Worm (Caenorhabditis elegans) whole organism, L4 larva: ENCODE data around the gene K09E2.3.

Experiments used
- D1046.2 ChIP-seq: fragments of 200-800 bp; sonication (Bioruptor generic); IDR thresholded peaks from 2 replicates; pipeline ENCODE4 v1.3.6; 2022; ENCODE audit warnings: missing genetic modification characterization, missing compliant biosample characterization
- F10B5.3 ChIP-seq: sonication (generic microtip); optimal IDR thresholded peaks from 2 replicates; lab custom pipeline; 2016; ENCODE audit warnings: mild to moderate bottlenecking, missing genetic modification characterization, missing compliant biosample characterization
- F49E8.2 ChIP-seq: sonication (generic microtip); optimal IDR thresholded peaks from 2 replicates; lab custom pipeline; 2016; ENCODE audit warnings: missing compliant biosample characterization, mild to moderate bottlenecking, missing genetic modification characterization, borderline replicate concordance
- R02D3.7 ChIP-seq: fragments of 150-350 bp; sonication (generic microtip); optimal IDR thresholded peaks from 3 replicates; lab custom pipeline; 2014; ENCODE audit warnings: missing biosample characterization, missing genetic modification characterization
- T20F7.1 ChIP-seq: fragments of 200-800 bp; sonication (Bioruptor generic); optimal IDR thresholded peaks from 2 replicates; lab custom pipeline; 2018; ENCODE audit warnings: mild to moderate bottlenecking, missing genetic modification characterization, missing compliant biosample characterization
- T26A8.4 ChIP-seq: fragments of 200-800 bp; sonication (Bioruptor generic); IDR thresholded peaks from 2 replicates; pipeline ENCODE4 v1.3.6; 2022; ENCODE audit warnings: missing genetic modification characterization, missing compliant biosample characterization
- Y5F2A.4 ChIP-seq: fragments of 200-800 bp; sonication (Bioruptor generic); optimal IDR thresholded peaks from 2 replicates; lab custom pipeline; 2018; ENCODE audit warnings: mild to moderate bottlenecking, missing genetic modification characterization, missing compliant biosample characterization
- Y75B8A.6 ChIP-seq: fragments of 200-800 bp; sonication (Bioruptor generic); IDR thresholded peaks from 2 replicates; pipeline ENCODE4 v1.3.6; 2022; ENCODE audit warnings: missing genetic modification reagents, missing genetic modification characterization, missing compliant biosample characterization
- ZK546.5 ChIP-seq, 2 experiments: sonication (generic microtip); optimal IDR thresholded peaks; 2 replicates each; lab custom pipeline; 2017; ENCODE audit warnings: missing biosample characterization in 2 of 2, missing genetic modification characterization in 2 of 2
- ceh-32 ChIP-seq: sonication (generic microtip); optimal IDR thresholded peaks from 2 replicates; lab custom pipeline; 2016; ENCODE audit warnings: mild to moderate bottlenecking, missing genetic modification characterization, missing compliant biosample characterization; ENCODE audit not compliant: poor library complexity
- ceh-44 ChIP-seq: fragments of 200-800 bp; sonication (Bioruptor generic); IDR thresholded peaks from 2 replicates; pipeline ENCODE4 v1.3.6; 2022; ENCODE audit warnings: missing genetic modification reagents, missing genetic modification characterization, missing compliant biosample characterization
- ceh-62 ChIP-seq: sonication (generic microtip); optimal IDR thresholded peaks from 2 replicates; lab custom pipeline; 2017; ENCODE audit warnings: missing biosample characterization, missing genetic modification characterization
- ces-1 ChIP-seq: fragments of 150-350 bp; sonication (generic microtip); optimal IDR thresholded peaks from 4 replicates; lab custom pipeline; 2014; ENCODE audit warnings: missing biosample characterization, missing genetic modification reagents, missing genetic modification characterization
- ctbp-1 ChIP-seq: fragments of 200-800 bp; sonication (Bioruptor generic); IDR thresholded peaks from 2 replicates; pipeline ENCODE4 v1.3.6; 2022; ENCODE audit warnings: missing genetic modification reagents, missing genetic modification characterization, missing compliant biosample characterization
- daf-19 ChIP-seq: fragments of 200-800 bp; sonication (Bioruptor generic); conservative IDR thresholded peaks from 2 replicates; pipeline ENCODE4 v1.3.6; 2022; ENCODE audit warnings: missing genetic modification characterization, missing compliant biosample characterization
- dmd-6 ChIP-seq: fragments of 200-800 bp; sonication (Bioruptor generic); IDR thresholded peaks from 2 replicates; pipeline ENCODE4 v1.3.6; 2022; ENCODE audit warnings: missing genetic modification reagents, missing genetic modification characterization, missing compliant biosample characterization
- dpl-1 ChIP-seq: fragments of 150-350 bp; optimal IDR thresholded peaks from 2 replicates; lab custom pipeline; 2014; ENCODE audit warnings: missing biosample characterization, missing genetic modification reagents, missing genetic modification characterization
- dve-1 ChIP-seq: sonication (generic microtip); optimal IDR thresholded peaks from 2 replicates; lab custom pipeline; 2017; ENCODE audit warnings: antibody characterized with exemption, mild to moderate bottlenecking, missing genetic modification characterization, missing compliant biosample characterization; ENCODE audit not compliant: insufficient read depth
- fos-1 ChIP-seq: fragments of 150-350 bp; optimal IDR thresholded peaks from 2 replicates; lab custom pipeline; 2014; ENCODE audit warnings: missing biosample characterization, missing genetic modification characterization
- gei-8 ChIP-seq: fragments of 200-800 bp; sonication (Bioruptor generic); optimal IDR thresholded peaks from 2 replicates; lab custom pipeline; 2018; ENCODE audit warnings: mild to moderate bottlenecking, missing genetic modification characterization, missing compliant biosample characterization
- hlh-30 ChIP-seq: sonication (generic microtip); optimal IDR thresholded peaks from 2 replicates; lab custom pipeline; 2017; ENCODE audit warnings: antibody characterized with exemption, mild to moderate bottlenecking, missing genetic modification characterization, missing compliant biosample characterization; ENCODE audit not compliant: insufficient read depth
- hmg-1.1 ChIP-seq: fragments of 200-800 bp; sonication (Bioruptor generic); IDR thresholded peaks from 2 replicates; pipeline ENCODE4 v1.3.6; 2022; ENCODE audit warnings: missing genetic modification reagents, missing genetic modification characterization, missing compliant biosample characterization
- lim-7 ChIP-seq: fragments of 200-800 bp; sonication (Bioruptor generic); IDR thresholded peaks from 2 replicates; pipeline ENCODE4 v1.3.6; 2022; ENCODE audit warnings: missing genetic modification characterization, missing compliant biosample characterization
- lin-15B ChIP-seq: fragments of 150-350 bp; sonication (generic microtip); optimal IDR thresholded peaks from 3 replicates; lab custom pipeline; 2014; ENCODE audit warnings: missing biosample characterization, missing genetic modification characterization
- lin-39 ChIP-seq: fragments of 150-350 bp; optimal IDR thresholded peaks from 2 replicates; lab custom pipeline; 2014; ENCODE audit warnings: missing biosample characterization, missing genetic modification reagents, missing genetic modification characterization
- lir-3 ChIP-seq: sonication (generic microtip); optimal IDR thresholded peaks from 2 replicates; lab custom pipeline; 2016; ENCODE audit warnings: mild to moderate bottlenecking, missing genetic modification characterization, missing compliant biosample characterization
- madf-5 ChIP-seq, 2 experiments: fragments of 200-800 bp; sonication (Bioruptor generic); IDR thresholded peaks; 2 replicates each; pipeline ENCODE4 v1.3.6; 2022; ENCODE audit warnings: missing compliant biosample characterization in 2 of 2, missing genetic modification characterization in 2 of 2
- mdt-29 ChIP-seq: fragments of 200-800 bp; sonication (Bioruptor generic); IDR thresholded peaks from 2 replicates; pipeline ENCODE4 v1.3.6; 2022; ENCODE audit warnings: missing genetic modification reagents, missing genetic modification characterization, missing compliant biosample characterization
- mes-2 ChIP-seq: sonication (generic microtip); optimal IDR thresholded peaks from 2 replicates; lab custom pipeline; 2016; ENCODE audit warnings: missing genotype, mild to moderate bottlenecking, missing genetic modification characterization, missing compliant biosample characterization; ENCODE audit not compliant: poor library complexity, severe bottlenecking
- mxl-2 ChIP-seq: fragments of 200-800 bp; sonication (Bioruptor generic); conservative IDR thresholded peaks from 2 replicates; pipeline ENCODE4 v1.3.6; 2022; ENCODE audit warnings: missing genetic modification reagents, missing genetic modification characterization, missing compliant biosample characterization
- nhr-10 ChIP-seq: fragments of 150-350 bp; optimal IDR thresholded peaks from 2 replicates; lab custom pipeline; 2014; ENCODE audit warnings: missing biosample characterization, missing genetic modification characterization
- nhr-102 ChIP-seq: sonication (generic microtip); optimal IDR thresholded peaks from 2 replicates; lab custom pipeline; 2016; ENCODE audit warnings: mild to moderate bottlenecking, missing genetic modification characterization, moderate library complexity, missing compliant biosample characterization
- nhr-11 ChIP-seq: fragments of 150-350 bp; optimal IDR thresholded peaks from 2 replicates; lab custom pipeline; 2014; ENCODE audit warnings: missing biosample characterization, missing genetic modification characterization
- nhr-25 ChIP-seq: sonication (generic microtip); optimal IDR thresholded peaks from 2 replicates; lab custom pipeline; 2017; ENCODE audit warnings: missing genetic modification characterization, mild to moderate bottlenecking, missing compliant biosample characterization, antibody characterized with exemption, moderate library complexity, borderline replicate concordance; ENCODE audit not compliant: insufficient read depth
- nhr-28 ChIP-seq: fragments of 150-350 bp; optimal IDR thresholded peaks from 2 replicates; lab custom pipeline; 2014; ENCODE audit warnings: missing biosample characterization, missing genetic modification characterization
- nhr-41 ChIP-seq: fragments of 200-800 bp; sonication (Bioruptor generic); IDR thresholded peaks from 2 replicates; pipeline ENCODE4 v1.3.6; 2022; ENCODE audit warnings: missing genetic modification reagents, missing genetic modification characterization, missing compliant biosample characterization
- nhr-48 ChIP-seq: sonication (generic microtip); optimal IDR thresholded peaks from 2 replicates; lab custom pipeline; 2016; ENCODE audit warnings: mild to moderate bottlenecking, missing genetic modification characterization, missing compliant biosample characterization
- nhr-6 ChIP-seq: fragments of 150-350 bp; optimal IDR thresholded peaks from 2 replicates; lab custom pipeline; 2014; ENCODE audit warnings: missing biosample characterization, missing genetic modification characterization
- nhr-76 ChIP-seq: fragments of 150-350 bp; optimal IDR thresholded peaks from 2 replicates; lab custom pipeline; 2014; ENCODE audit warnings: missing biosample characterization, missing genetic modification characterization
- sdz-12 ChIP-seq: fragments of 200-800 bp; sonication (Bioruptor generic); optimal IDR thresholded peaks from 2 replicates; lab custom pipeline; 2018; ENCODE audit warnings: mild to moderate bottlenecking, missing genetic modification characterization, missing compliant biosample characterization
- set-16 ChIP-seq: fragments of 200-800 bp; sonication (Bioruptor generic); IDR thresholded peaks from 2 replicates; pipeline ENCODE4 v1.3.6; 2022; ENCODE audit warnings: missing genetic modification reagents, missing genetic modification characterization, missing compliant biosample characterization
- snpc-4 ChIP-seq: fragments of 150-350 bp; optimal IDR thresholded peaks from 2 replicates; lab custom pipeline; 2014; ENCODE audit warnings: missing biosample characterization, missing genetic modification characterization
- spr-3 ChIP-seq: fragments of 200-800 bp; sonication (Bioruptor generic); optimal IDR thresholded peaks from 2 replicates; lab custom pipeline; 2018; ENCODE audit warnings: mild to moderate bottlenecking, missing genetic modification characterization, missing compliant biosample characterization
- zag-1 ChIP-seq: fragments of 150-350 bp; optimal IDR thresholded peaks from 2 replicates; lab custom pipeline; 2014; ENCODE audit warnings: missing biosample characterization, missing genetic modification characterization
- zip-11 ChIP-seq: fragments of 200-800 bp; sonication (Bioruptor generic); IDR thresholded peaks from 2 replicates; pipeline ENCODE4 v1.3.6; 2022; ENCODE audit warnings: missing genetic modification characterization, missing compliant biosample characterization
- zip-2 ChIP-seq: fragments of 150-350 bp; optimal IDR thresholded peaks from 2 replicates; lab custom pipeline; 2014; ENCODE audit warnings: missing biosample characterization, missing genetic modification characterization
- ztf-11 ChIP-seq: fragments of 150-350 bp; optimal IDR thresholded peaks from 2 replicates; lab custom pipeline; 2014; ENCODE audit warnings: missing biosample characterization, missing genetic modification characterization
- ztf-7 ChIP-seq: fragments of 150-350 bp; optimal IDR thresholded peaks from 2 replicates; lab custom pipeline; 2014; ENCODE audit warnings: missing biosample characterization, missing genetic modification characterization

K09E2.3 gene

DNA sequence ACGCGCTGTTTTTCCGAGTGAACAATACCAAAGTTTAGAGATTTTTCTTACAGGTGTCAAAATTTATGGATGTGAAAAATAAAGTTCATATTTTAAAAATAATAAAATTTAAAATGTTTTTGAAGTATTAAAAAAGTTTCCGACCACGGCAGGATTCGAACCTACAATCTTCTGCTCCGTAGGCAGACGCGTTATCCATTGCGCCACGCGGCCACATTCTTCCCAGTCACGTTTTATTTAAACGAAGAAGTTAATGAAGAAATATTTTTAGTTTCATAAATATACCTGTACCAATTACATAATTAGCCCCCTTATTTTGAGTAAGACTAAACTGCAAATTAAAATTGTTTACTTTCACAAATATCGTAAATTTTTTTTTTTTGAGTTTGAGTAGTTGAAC, 32.2 kb upstream of the K09E2.3 start (continued):
- no peak for TF ChIP-seq spr-3 (GFP tag; lab: Kevin White, UChicago)
- TF ChIP-seq nhr-6 = no peak
- 0 out of 2 replicates have a peak, but pooled peaks have one; percentile 40 for TF ChIP-seq ctbp-1 (GFP tag; lab: Robert Waterston, UW)
- TF ChIP-seq T26A8.4 = no peak
- no peak for TF ChIP-seq ceh-32 (tag; lab: Kevin White, UChicago)

DNA sequence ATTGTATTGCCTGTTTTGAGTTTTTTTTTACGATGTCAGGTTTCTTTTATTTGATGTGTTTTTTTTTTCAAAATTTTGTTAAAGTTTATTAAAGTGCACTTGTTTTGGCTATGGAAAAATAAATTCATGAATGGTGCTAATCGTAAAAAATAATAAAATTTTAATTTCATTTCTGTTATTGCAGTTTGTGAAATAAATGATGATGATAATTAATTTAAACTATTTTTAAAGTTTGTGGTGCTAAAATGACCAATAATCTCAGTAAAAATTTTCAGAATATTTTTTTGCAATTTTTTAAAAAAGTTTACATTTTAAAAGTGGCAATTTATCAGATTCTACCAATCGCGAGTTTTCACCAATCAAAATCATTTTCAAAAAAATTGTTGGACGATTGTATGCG, 29.1 kb upstream of the K09E2.3 start, which contains the start of gene stg-2:
Gene stg-2, minus strand, starts transcription at position 101 of the 400 bp plus-strand sequence.
- TF ChIP-seq zag-1 (tag; lab: Kevin White, UChicago) (no peak), nhr-48 (tag; lab: Kevin White, UChicago) (no peak), lin-15B (no peak), daf-19 (GFP tag; lab: Robert Waterston, UW) (no peak), sdz-12 (GFP tag; lab: Kevin White, UChicago) (no peak), lin-39 (tag; lab: Kevin White, UChicago) (no peak), Y75B8A.6 (no peak), ZK546.5 (tag; optimal IDR thresholded peaks at IDR 0.05; lab: Kevin White, UChicago) (no peak), R02D3.7 (tag; lab: Kevin White, UChicago) (no peak), mxl-2 (GFP tag; lab: Robert Waterston, UW) (no peak), Y5F2A.4 (GFP tag; lab: Kevin White, UChicago) (no peak), F10B5.3 (tag; lab: Kevin White, UChicago) (no peak), T20F7.1 (GFP tag; lab: Kevin White, UChicago) (no peak), D1046.2 (GFP tag; lab: Robert Waterston, UW) (no peak)

DNA sequence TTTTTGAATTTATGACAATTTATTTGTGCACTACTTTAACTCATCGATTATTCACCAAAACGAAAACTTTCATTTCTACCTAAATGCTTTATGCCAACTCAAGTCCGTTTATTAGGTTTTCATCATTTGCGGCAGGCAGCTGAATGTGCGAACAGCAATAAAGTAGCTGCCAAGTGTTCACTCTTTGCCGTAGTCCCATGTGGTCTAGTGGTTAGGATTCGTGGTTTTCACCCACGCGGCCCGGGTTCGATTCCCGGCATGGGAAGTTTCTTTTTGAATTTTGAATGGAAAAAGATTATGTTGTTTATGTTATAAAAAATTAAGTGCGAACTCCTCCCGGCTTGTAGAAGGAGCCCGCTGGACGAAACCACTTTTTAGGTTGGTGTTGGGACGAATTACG, 26.6 kb upstream of the K09E2.3 start:
- TF ChIP-seq zip-11 (GFP tag; lab: Robert Waterston, UW) = 0 out of 2 replicates have a peak, but pooled peaks have one; percentile 62
- TF ChIP-seq ces-1 = no peak
- peak; percentile 72 for TF ChIP-seq mes-2 (tag; lab: Kevin White, UChicago)
- TF ChIP-seq lir-3 (tag; lab: Kevin White, UChicago) = peak; percentile 31
- peak; percentile 56 for TF ChIP-seq hlh-30
- TF ChIP-seq ztf-11 (tag; lab: Kevin White, UChicago) = no peak
- no peak for TF ChIP-seq nhr-10 (tag; lab: Kevin White, UChicago)
- TF ChIP-seq fos-1 (tag; lab: Kevin White, UChicago) = no peak
- TF ChIP-seq nhr-102 (tag; lab: Kevin White, UChicago) = peak; percentile 53
- peak; percentile 80 for TF ChIP-seq mxl-2 (GFP tag; lab: Robert Waterston, UW)
- peak; percentile 83 for TF ChIP-seq hmg-1.1
- TF ChIP-seq nhr-6 = no peak
- TF ChIP-seq gei-8 = peak; percentile 78
- TF ChIP-seq nhr-25 (tag; lab: Kevin White, UChicago) = no peak
- no peak for TF ChIP-seq nhr-11 (tag; lab: Kevin White, UChicago)
- no peak for TF ChIP-seq dpl-1 (GFP tag; lab: Kevin White, UChicago)
- no peak for TF ChIP-seq mdt-29 (GFP tag; lab: Robert Waterston, UW)
- peak; percentile 52 for TF ChIP-seq dmd-6 (GFP tag; lab: Robert Waterston, UW)
- TF ChIP-seq snpc-4 (tag; lab: Kevin White, UChicago) = no peak
- TF ChIP-seq ceh-44 (GFP tag; lab: Robert Waterston, UW) = peak; percentile 88
- no peak for TF ChIP-seq zip-2 (tag; lab: Kevin White, UChicago)
- peak; percentile 56 for TF ChIP-seq dve-1
- peak; percentile 40 for TF ChIP-seq nhr-28 (tag; lab: Kevin White, UChicago)
- TF ChIP-seq lin-15B = no peak
- 0 out of 2 replicates have a peak, but pooled peaks have one; percentile 12 for TF ChIP-seq set-16 (GFP tag; lab: Robert Waterston, UW)
- TF ChIP-seq nhr-41 (GFP tag; lab: Robert Waterston, UW) = peak; percentile 51; the same call in 1 of the 2 replicates
- TF ChIP-seq ceh-62 (tag; lab: Kevin White, UChicago) = no peak
- TF ChIP-seq T26A8.4 = no peak; the same call in none of the 2 replicates
- TF ChIP-seq lim-7 = peak; percentile 94
- TF ChIP-seq ztf-7 (tag; lab: Kevin White, UChicago) = peak; percentile 71
- TF ChIP-seq madf-5 (GFP tag; IDR thresholded peaks at IDR 0.05; lab: Robert Waterston, UW) = 0 out of 4 replicates have a peak, but pooled peaks have one; percentile 69 to 70
- TF ChIP-seq F49E8.2 = peak; percentile 50
- no peak for TF ChIP-seq nhr-76 (tag; lab: Kevin White, UChicago)
